Worm (Caenorhabditis elegans) whole organism, L4 larva: Measurements from ENCODE around the gene ZC190.4.

ENCODE experiments used
- aha-1 ChIP-seq: fragments of 150-350 bp; peaks from one replicate; lab custom pipeline; 2014; ENCODE audit warnings: missing biosample characterization, missing genetic modification characterization
- dve-1 ChIP-seq: sonication (generic microtip); optimal IDR thresholded peaks from 2 replicates; lab custom pipeline; 2017; ENCODE audit warnings: antibody characterized with exemption, mild to moderate bottlenecking, missing genetic modification characterization, missing compliant biosample characterization; ENCODE audit not compliant: insufficient read depth
- fos-1 ChIP-seq: fragments of 150-350 bp; optimal IDR thresholded peaks from 2 replicates; lab custom pipeline; 2014; ENCODE audit warnings: missing biosample characterization, missing genetic modification characterization
- jun-1 ChIP-seq: fragments of 150-350 bp; optimal IDR thresholded peaks from 2 replicates; lab custom pipeline; 2014; ENCODE audit warnings: missing biosample characterization, missing genetic modification reagents, missing genetic modification characterization
- mdl-1 ChIP-seq, 2 experiments: fragments of 150-350 bp in 1 of 2; sonication (generic microtip) in 1 of 2; optimal IDR thresholded peaks; 2 replicates each; lab custom pipeline; 2014 to 2017; ENCODE audit warnings: missing biosample characterization in 2 of 2, missing genetic modification characterization in 2 of 2
- mep-1 ChIP-seq: fragments of 150-350 bp; sonication (generic microtip); optimal IDR thresholded peaks from 3 replicates; lab custom pipeline; 2014; ENCODE audit warnings: missing biosample characterization, missing genetic modification characterization
- pqm-1 ChIP-seq: sonication (generic microtip); optimal IDR thresholded peaks from 2 replicates; lab custom pipeline; 2017; ENCODE audit warnings: missing biosample characterization, missing genetic modification characterization
- rbr-2 ChIP-seq: sonication (generic microtip); optimal IDR thresholded peaks from 2 replicates; lab custom pipeline; 2016; ENCODE audit warnings: missing genotype, missing genetic modification characterization, missing compliant biosample characterization
- skn-1 ChIP-seq: fragments of 150-350 bp; optimal IDR thresholded peaks from 2 replicates; lab custom pipeline; 2014; ENCODE audit warnings: missing biosample characterization, missing genetic modification characterization
- snpc-1.2 ChIP-seq: fragments of 200-800 bp; sonication (Bioruptor generic); IDR thresholded peaks from 2 replicates; pipeline ENCODE4 v1.3.6; 2022; ENCODE audit warnings: missing genetic modification reagents, missing genetic modification characterization, missing compliant biosample characterization
- tra-1 ChIP-seq: fragments of 200-800 bp; sonication (Bioruptor generic); IDR thresholded peaks from 2 replicates; pipeline ENCODE4 v1.3.6; 2022; ENCODE audit warnings: missing genetic modification reagents, missing genetic modification characterization, missing compliant biosample characterization
- unc-62 ChIP-seq, 3 experiments: fragments of 150-350 bp in 1 of 3; sonication (generic microtip); optimal IDR thresholded peaks in 2 of 3; peaks in 1 of 3; 1 replicate in 1 of 3; 2 replicates in 2 of 3; lab custom pipeline; 2014 to 2017; ENCODE audit warnings: missing biosample characterization in 3 of 3, missing genetic modification characterization in 3 of 3, missing genetic modification reagents in 3 of 3, missing genotype in 1 of 3
- zip-11 ChIP-seq: fragments of 200-800 bp; sonication (Bioruptor generic); IDR thresholded peaks from 2 replicates; pipeline ENCODE4 v1.3.6; 2022; ENCODE audit warnings: missing genetic modification characterization, missing compliant biosample characterization
- ztf-11 ChIP-seq: fragments of 150-350 bp; optimal IDR thresholded peaks from 2 replicates; lab custom pipeline; 2014; ENCODE audit warnings: missing biosample characterization, missing genetic modification characterization

- TF ChIP-seq skn-1, result no peak
- no peak for TF ChIP-seq ztf-11 (tag; lab: Kevin White, UChicago)
- no peak for TF ChIP-seq zip-11 (GFP tag; lab: Robert Waterston, UW)
- no peak for TF ChIP-seq jun-1 (tag; lab: Kevin White, UChicago)
- TF ChIP-seq aha-1 (tag; lab: Kevin White, UChicago), result no peak
- no peak for TF ChIP-seq pqm-1 (tag; lab: Kevin White, UChicago)
- TF ChIP-seq snpc-1.2 (GFP tag; lab: Robert Waterston, UW), result no peak
- peak in 1 of 2 experiments; percentile 50 for TF ChIP-seq unc-62 (GFP tag; optimal IDR thresholded peaks at IDR 0.05 in 1 of 2; lab: Kevin White, UChicago)
- TF ChIP-seq unc-62 (tag; optimal IDR thresholded peaks at IDR 0.05; lab: Kevin White, UChicago), result no peak
- TF ChIP-seq rbr-2, result no peak
- no peak for TF ChIP-seq fos-1 (tag; lab: Kevin White, UChicago)
- no peak for TF ChIP-seq dve-1 (tag; lab: Kevin White, UChicago)
- no peak for TF ChIP-seq mdl-1 (tag; optimal IDR thresholded peaks at IDR 0.05; lab: Kevin White, UChicago)
- no peak for TF ChIP-seq mep-1 (tag; lab: Kevin White, UChicago)
- TF ChIP-seq tra-1 (GFP tag; lab: Robert Waterston, UW), result no peak
Observed at ce11 chrV:8626406-8626805, 39.5 kb upstream of the ZC190.4 start.
